Fruit fly (Drosophila melanogaster): Measurements from ENCODE around the gene Smg5.

The Smg5 gene

DNA sequence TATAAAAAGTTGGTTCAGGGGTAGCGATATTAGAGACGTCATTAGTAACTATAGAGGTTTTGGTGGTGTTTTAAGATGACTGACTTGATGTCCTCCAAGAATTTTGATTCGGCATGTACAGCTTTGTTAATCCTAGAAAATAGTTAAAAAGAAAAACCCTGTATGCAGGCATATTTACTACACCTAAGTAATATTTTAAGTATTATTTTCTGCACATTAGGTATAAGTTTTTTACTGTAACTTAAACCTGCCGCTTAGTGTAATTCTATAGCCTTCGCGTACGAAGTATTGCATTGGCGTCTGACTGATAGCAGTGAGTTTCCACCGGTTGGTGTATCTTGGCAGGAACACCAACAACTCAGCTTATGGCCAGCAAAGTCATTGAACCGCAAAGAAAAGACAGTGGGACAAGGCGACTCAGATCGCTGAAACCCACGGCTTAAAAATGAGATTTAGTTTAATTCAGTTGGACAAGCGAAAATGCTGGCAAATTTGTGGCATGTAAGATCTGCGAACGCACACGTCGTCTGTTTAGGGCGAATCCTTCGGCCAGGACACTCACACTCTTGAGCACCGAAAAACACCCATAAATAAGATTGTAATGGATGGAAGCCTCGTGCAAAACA lies 19.7 kb downstream of the Smg5 start:
- TF ChIP-seq Ets65A (GFP tag) (peak; percentile 78), Med (GFP tag) (peak; percentile 33), sim (GFP tag; IDR thresholded peaks at IDR 0.05) (no peak), CG6854 (GFP tag; optimal IDR thresholded peaks at IDR 0.05) (no peak), bigmax (GFP tag; optimal IDR thresholded peaks at IDR 0.05) (no peak), Stat92E (GFP tag; optimal IDR thresholded peaks at IDR 0.05) (no peak), gsb (GFP tag; IDR thresholded peaks at IDR 0.05) (no peak), CG10462 (GFP tag; optimal IDR thresholded peaks at IDR 0.05) (no peak), ac (GFP tag; optimal IDR thresholded peaks at IDR 0.05) (no peak), Blimp-1 (GFP tag; optimal IDR thresholded peaks at IDR 0.05) (no peak), sens (GFP tag) (peak; percentile 26), CG17912 (GFP tag; optimal IDR thresholded peaks at IDR 0.05) (no peak)

DNA sequence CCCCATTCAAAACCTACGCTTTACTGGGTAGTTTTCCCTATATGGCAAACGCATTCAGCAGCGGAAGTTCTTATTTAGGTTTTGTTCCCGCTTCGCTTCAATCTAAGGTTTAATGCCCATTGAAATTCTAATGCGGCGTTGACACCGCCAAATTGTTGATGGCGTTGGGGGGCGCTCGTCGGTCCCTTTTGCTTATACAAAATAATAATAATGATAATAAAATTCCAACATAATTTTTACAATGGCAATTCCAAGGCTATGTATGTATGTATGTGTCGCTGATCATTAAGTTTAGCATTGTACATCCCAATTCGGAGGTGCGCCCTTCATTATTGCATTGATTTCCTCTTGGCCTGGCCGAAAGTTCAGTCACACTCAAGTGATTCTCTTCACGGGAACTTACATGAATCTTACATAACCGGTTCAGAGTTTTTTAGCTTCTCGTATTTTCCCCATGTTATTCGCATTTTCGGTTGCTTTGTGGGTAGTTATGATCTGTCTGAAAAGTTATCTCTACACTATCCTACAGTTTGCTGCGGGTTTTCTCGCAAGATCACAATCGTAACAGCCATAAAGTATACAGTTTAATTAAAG lies 20.3 kb downstream of the Smg5 start:
- TF ChIP-seq CG13894 (tag; optimal IDR thresholded peaks at IDR 0.05) (peak; percentile 70), Gug (GFP tag; IDR thresholded peaks at IDR 0.05) (no peak), dmrt99B (tag; optimal IDR thresholded peaks at IDR 0.05) (no peak), Pdp1 (GFP tag; optimal IDR thresholded peaks at IDR 0.05) (peak in 1 of 2 experiments; percentile 56), CG18599 (GFP tag; optimal IDR thresholded peaks at IDR 0.05) (no peak), sd (tag; optimal IDR thresholded peaks at IDR 0.05) (peak; percentile 61), Antp (GFP tag; optimal IDR thresholded peaks at IDR 0.05) (no peak), sima (GFP tag; optimal IDR thresholded peaks at IDR 0.05) (no peak), CG2678 (tag; optimal IDR thresholded peaks at IDR 0.05) (peak; percentile 19), CG9609 (GFP tag; optimal IDR thresholded peaks at IDR 0.05) (no peak), chinmo (GFP tag; IDR thresholded peaks at IDR 0.05; ENCODE audit: partially characterized antibody) (0 out of 4 replicates have a peak, but pooled peaks have one; percentile 74)

DNA sequence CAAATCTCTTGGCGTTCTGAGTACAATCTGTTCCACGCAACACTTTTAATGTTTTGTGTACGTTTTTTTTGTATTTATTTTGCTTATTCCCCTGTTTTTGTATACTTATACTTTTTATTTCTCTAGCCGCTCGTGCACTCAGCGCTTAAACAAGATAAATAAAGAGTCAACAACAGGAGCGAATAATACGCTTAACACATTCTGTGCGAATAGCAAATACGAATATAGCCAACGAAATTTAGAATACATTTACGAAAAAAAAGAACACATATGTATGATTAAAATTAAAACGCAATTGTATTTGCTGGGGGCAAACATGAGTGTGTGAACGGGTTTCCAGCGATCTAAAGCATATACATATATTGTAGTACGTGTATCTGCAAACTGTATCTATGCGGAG lies 22.5 kb downstream of the Smg5 start:
- peak; percentile 72 for TF ChIP-seq CG2120 (GFP tag; optimal IDR thresholded peaks at IDR 0.05)
- TF ChIP-seq cwo (GFP tag; optimal IDR thresholded peaks at IDR 0.05): peak; percentile 16
- peak; percentile 10 for TF ChIP-seq CG6765 (GFP tag; optimal IDR thresholded peaks at IDR 0.05)
- no peak for TF ChIP-seq dimm (GFP tag; IDR thresholded peaks at IDR 0.05)
- TF ChIP-seq Meics (GFP tag; optimal IDR thresholded peaks at IDR 0.05): peak; percentile 61
- peak; percentile 27 for TF ChIP-seq Fer1 (GFP tag; optimal IDR thresholded peaks at IDR 0.05)
- peak; percentile 45 for TF ChIP-seq CG15514 (GFP tag; optimal IDR thresholded peaks at IDR 0.05)
- peak; percentile 71 for TF ChIP-seq CG3281 (GFP tag; optimal IDR thresholded peaks at IDR 0.05)
- TF ChIP-seq B-H2 (GFP tag; optimal IDR thresholded peaks at IDR 0.05): peak; percentile 54
- peak; percentile 19 for TF ChIP-seq CG7987 (GFP tag; optimal IDR thresholded peaks at IDR 0.05)
- TF ChIP-seq CG1233 (GFP tag; optimal IDR thresholded peaks at IDR 0.05): peak; percentile 9
- peak; percentile 32 for TF ChIP-seq caup (GFP tag; optimal IDR thresholded peaks at IDR 0.05; ENCODE audit: severe bottlenecking)
- no peak for TF ChIP-seq CG1602 (GFP tag; optimal IDR thresholded peaks at IDR 0.05)
- peak; percentile 7; the same call in 1 of the 2 replicates for TF ChIP-seq Adf1 (GFP tag; IDR thresholded peaks at IDR 0.05)
- TF ChIP-seq Pdp1 (GFP tag; optimal IDR thresholded peaks at IDR 0.05): no peak
- peak; percentile 14 for TF ChIP-seq Hand (GFP tag; optimal IDR thresholded peaks at IDR 0.05)
- TF ChIP-seq CoRest (tag; optimal IDR thresholded peaks at IDR 0.05): peak; percentile 18
- TF ChIP-seq sob (GFP tag; IDR thresholded peaks at IDR 0.05): peak; percentile 54; the same call in 1 of the 2 replicates
- peak; percentile 56 for TF ChIP-seq PHDP (tag; optimal IDR thresholded peaks at IDR 0.05)
- TF ChIP-seq bcd (GFP tag; optimal IDR thresholded peaks at IDR 0.05): peak; percentile 8
- TF ChIP-seq HLH54F (GFP tag; optimal IDR thresholded peaks at IDR 0.05): peak; percentile 24
- peak; percentile 42 for TF ChIP-seq disco-r (GFP tag; optimal IDR thresholded peaks at IDR 0.05)
- peak; percentile 0 for TF ChIP-seq mirr (GFP tag; optimal IDR thresholded peaks at IDR 0.05)
- TF ChIP-seq gem (tag; optimal IDR thresholded peaks at IDR 0.05): peak; percentile 11

All from whole organism, embryonic.